Worm (Caenorhabditis elegans) whole organism, midembryonic: ENCODE data around the gene ZK430.5.

Experiments used
- T22C8.4 ChIP-seq: fragments of 200-800 bp; sonication (Bioruptor generic); IDR thresholded peaks from 2 replicates; pipeline ENCODE4 v1.3.6; 2022; ENCODE audit warnings: missing genetic modification characterization, missing compliant biosample characterization
- cog-1 ChIP-seq: sonication (generic microtip); optimal IDR thresholded peaks from 2 replicates; lab custom pipeline; 2016; ENCODE audit warnings: missing genetic modification characterization, missing compliant biosample characterization
- flt-1 ChIP-seq: fragments of 200-800 bp; sonication (Bioruptor generic); IDR thresholded peaks from 2 replicates; pipeline ENCODE4 v1.3.6; 2022; ENCODE audit warnings: missing genetic modification characterization, missing compliant biosample characterization
- klf-2 ChIP-seq: fragments of 200-800 bp; sonication (Bioruptor generic); conservative IDR thresholded peaks from 2 replicates; pipeline ENCODE4 v1.3.6; 2022; ENCODE audit warnings: missing genetic modification reagents, missing genetic modification characterization, missing compliant biosample characterization
- med-1 ChIP-seq: sonication (generic microtip); optimal IDR thresholded peaks from 2 replicates; lab custom pipeline; 2017; ENCODE audit warnings: missing genetic modification characterization, mild to moderate bottlenecking, missing compliant biosample characterization, antibody characterized with exemption, missing genetic modification reagents; ENCODE audit not compliant: insufficient read depth
- ref-1 ChIP-seq: fragments of 200-800 bp; sonication (Bioruptor generic); conservative IDR thresholded peaks from 2 replicates; pipeline ENCODE4 v1.3.6; 2022; ENCODE audit warnings: missing genetic modification reagents, missing genetic modification characterization, missing compliant biosample characterization
- tab-1 ChIP-seq: fragments of 200-800 bp; sonication (Bioruptor generic); IDR thresholded peaks from 2 replicates; pipeline ENCODE4 v1.3.6; 2022; ENCODE audit warnings: missing genetic modification characterization, missing compliant biosample characterization
- ztf-23 ChIP-seq: fragments of 200-800 bp; sonication (Bioruptor generic); IDR thresholded peaks from 2 replicates; pipeline ENCODE4 v1.3.6; 2022; ENCODE audit warnings: missing genetic modification reagents, missing genetic modification characterization, missing compliant biosample characterization
- ztf-29 ChIP-seq: fragments of 200-800 bp; sonication (Bioruptor generic); IDR thresholded peaks from 2 replicates; pipeline ENCODE4 v1.3.6; 2022; ENCODE audit warnings: missing genetic modification reagents, missing genetic modification characterization, missing compliant biosample characterization

Gene ZK430.5

DNA sequence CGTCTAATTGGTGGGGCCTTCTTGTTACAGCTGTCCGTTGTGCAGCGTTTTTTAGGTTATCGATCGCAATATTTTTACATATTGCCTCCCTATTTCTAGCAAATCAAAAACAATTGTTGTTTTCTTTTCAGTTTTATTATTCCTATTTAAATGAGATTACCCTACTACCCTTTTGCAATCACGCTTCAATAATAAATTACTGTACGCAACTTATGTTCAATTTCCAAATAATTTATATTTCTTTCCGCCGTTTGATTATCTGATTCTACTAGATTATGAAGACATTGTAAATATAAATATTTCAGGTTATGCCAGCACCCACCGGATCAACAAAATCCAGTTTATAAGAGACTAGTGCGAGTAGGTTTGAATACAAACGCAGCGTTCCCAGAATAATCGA, at the start of gene ZK430.5:
Gene ZK430.5 (plus strand): TSS at position 301 of the 400 bp plus-strand sequence.
- TF ChIP-seq cog-1 (tag; lab: Kevin White, UChicago) (no peak), flt-1 (GFP tag; lab: Robert Waterston, UW) (no peak)

DNA sequence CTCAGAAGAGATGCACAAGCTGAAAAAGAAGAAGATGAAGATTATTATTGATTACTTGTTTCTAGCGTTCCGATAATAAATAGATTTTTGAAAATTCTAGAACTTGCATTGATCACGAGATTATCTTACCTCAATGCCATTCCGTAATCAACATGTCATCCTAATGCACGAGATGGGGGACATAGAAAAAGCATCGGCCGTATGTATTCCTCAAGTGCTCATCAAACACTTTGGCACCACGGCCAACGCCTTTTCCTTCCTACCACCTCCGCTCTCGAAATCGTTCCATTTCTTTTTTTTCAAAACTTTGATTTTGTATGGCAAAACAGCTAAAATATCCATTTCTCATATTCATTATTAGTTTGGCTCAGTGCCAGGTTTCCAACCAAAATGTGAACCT, 46.7 kb upstream of the ZK430.5 start, which contains the start of gene lat-2:
Gene lat-2 (plus strand): TSS at position 301 of the 400 bp plus-strand sequence.
- no peak for TF ChIP-seq flt-1 (GFP tag; lab: Robert Waterston, UW)
- no peak for TF ChIP-seq med-1 (GFP tag; lab: Kevin White, UChicago)
- no peak for TF ChIP-seq ztf-23 (GFP tag; lab: Robert Waterston, UW)

DNA sequence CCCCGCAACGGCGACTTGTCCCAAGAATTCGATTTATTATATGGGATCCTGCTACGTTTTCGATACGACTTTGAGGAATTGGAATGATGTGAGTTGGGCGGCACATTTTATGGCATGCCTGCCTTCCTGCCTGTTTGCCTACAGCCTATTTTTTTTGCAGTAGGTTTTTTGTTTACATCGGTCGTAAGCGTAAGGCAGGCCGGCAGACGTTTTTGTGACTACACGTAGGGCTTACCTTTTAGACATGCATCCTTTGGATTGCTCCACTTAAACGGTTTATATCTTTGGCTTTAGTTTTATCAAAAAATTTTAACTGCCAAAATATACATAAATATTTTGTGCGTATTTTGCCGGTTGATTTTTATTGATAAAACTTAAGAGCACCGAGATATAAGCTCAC, 46.2 kb upstream of the ZK430.5 start:
- TF ChIP-seq flt-1 (GFP tag; lab: Robert Waterston, UW), result no peak
- TF ChIP-seq ref-1, result no peak
- no peak for TF ChIP-seq ztf-29 (GFP tag; lab: Robert Waterston, UW)
- TF ChIP-seq cog-1 (tag; lab: Kevin White, UChicago), result no peak
- TF ChIP-seq klf-2 (GFP tag; lab: Robert Waterston, UW), result no peak
- TF ChIP-seq med-1 (GFP tag; lab: Kevin White, UChicago), result no peak
- no peak for TF ChIP-seq tab-1
- no peak for TF ChIP-seq ztf-23 (GFP tag; lab: Robert Waterston, UW)
- TF ChIP-seq T22C8.4 (GFP tag; lab: Robert Waterston, UW), result no peak

DNA sequence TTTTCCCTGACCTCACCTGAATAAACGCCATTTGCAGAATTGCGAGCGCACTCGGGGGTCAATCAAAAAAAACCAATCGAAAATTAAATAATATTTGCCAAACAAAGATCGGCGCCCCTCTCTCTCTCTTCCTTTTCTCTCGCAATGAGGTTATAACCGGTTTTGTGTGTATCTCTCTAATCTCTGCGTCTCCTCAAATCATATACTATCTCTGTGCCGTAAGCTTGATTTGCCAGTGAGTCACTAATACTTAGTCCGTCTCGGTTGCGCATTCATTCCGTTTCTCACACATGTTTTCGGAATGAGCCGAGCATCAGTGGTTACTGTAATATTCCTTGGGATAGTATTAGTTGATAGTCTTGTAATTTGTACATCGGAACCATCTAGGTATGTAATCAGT, 43.4 kb upstream of the ZK430.5 start:
- TF ChIP-seq ztf-29 (GFP tag; lab: Robert Waterston, UW), result no peak
- no peak for TF ChIP-seq ref-1
- no peak for TF ChIP-seq ztf-23 (GFP tag; lab: Robert Waterston, UW)
- no peak for TF ChIP-seq T22C8.4 (GFP tag; lab: Robert Waterston, UW)
- TF ChIP-seq tab-1, result no peak
- no peak for TF ChIP-seq klf-2 (GFP tag; lab: Robert Waterston, UW)
- TF ChIP-seq cog-1 (tag; lab: Kevin White, UChicago), result no peak
- TF ChIP-seq flt-1 (GFP tag; lab: Robert Waterston, UW), result no peak
- TF ChIP-seq med-1 (GFP tag; lab: Kevin White, UChicago), result no peak

DNA sequence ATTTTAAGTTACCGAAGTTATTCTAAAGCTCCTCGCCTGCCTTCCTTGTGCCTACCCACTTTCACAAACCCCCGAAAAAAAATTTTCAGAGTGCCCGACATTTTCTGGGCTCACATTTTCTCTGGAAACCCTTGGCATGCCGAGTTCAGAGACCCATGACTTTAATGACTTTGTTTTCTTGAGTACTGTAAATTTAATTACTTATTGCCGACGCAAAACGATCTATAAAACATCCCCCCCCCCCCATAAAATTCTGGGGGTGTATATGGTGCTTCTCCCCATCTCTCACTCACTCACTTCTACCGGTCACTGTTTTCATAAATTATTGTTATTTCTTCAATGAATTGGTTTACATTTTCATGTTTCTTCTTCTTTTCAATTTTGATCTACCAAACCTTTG, 37.5 kb upstream of the ZK430.5 start, which contains the start of gene try-9:
Gene try-9 (plus strand): TSS at position 301 of the 400 bp plus-strand sequence.
- no peak for TF ChIP-seq tab-1

DNA sequence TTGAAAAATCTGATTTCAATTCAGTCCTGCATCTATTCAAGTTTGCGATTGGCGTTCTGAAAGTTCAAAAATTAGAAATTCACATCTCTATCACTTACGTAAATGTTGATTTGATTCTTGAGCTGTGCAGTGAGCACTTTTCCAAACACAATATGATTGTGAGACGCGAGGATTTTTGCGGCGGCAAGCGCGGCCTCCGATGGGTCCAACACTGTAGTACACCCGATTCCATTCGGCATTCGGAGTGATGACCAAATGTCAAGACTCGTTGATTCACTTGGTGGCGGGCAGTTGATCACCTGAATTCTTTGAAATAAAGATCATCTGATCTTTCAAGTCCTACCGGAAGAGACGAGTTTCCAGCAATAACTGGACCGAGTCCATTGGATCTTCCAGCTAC, 35.7 kb upstream of the ZK430.5 start:
- TF ChIP-seq klf-2 (GFP tag; lab: Robert Waterston, UW) (no peak), tab-1 (no peak), T22C8.4 (GFP tag; lab: Robert Waterston, UW) (no peak), ztf-29 (GFP tag; lab: Robert Waterston, UW) (no peak), flt-1 (GFP tag; lab: Robert Waterston, UW) (no peak), ref-1 (no peak), ztf-23 (GFP tag; lab: Robert Waterston, UW) (no peak), med-1 (GFP tag; lab: Kevin White, UChicago) (no peak), cog-1 (tag; lab: Kevin White, UChicago) (no peak)

DNA sequence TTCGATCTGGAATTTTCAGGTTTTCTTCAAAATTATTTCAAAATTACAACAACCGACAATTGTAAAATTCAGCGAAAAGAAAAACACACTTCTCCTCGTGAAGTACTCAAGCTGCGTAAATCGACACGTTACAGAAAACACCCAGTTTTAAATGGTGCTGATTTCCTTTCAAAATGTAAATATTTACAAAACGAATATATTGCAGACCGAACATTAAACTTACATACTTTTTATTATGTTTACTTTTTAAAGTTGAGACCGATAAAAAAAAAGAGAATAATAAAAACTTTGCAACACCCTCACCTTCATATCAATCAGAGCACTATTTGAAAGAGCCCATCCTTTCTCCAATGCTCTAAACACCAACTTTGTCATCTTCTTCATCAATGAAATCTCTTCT, 34.6 kb upstream of the ZK430.5 start:
- TF ChIP-seq T22C8.4 (GFP tag; lab: Robert Waterston, UW), result no peak
- no peak for TF ChIP-seq klf-2 (GFP tag; lab: Robert Waterston, UW)
- no peak for TF ChIP-seq ztf-29 (GFP tag; lab: Robert Waterston, UW)
- TF ChIP-seq flt-1 (GFP tag; lab: Robert Waterston, UW), result no peak
- no peak for TF ChIP-seq ref-1
- TF ChIP-seq ztf-23 (GFP tag; lab: Robert Waterston, UW), result no peak
- TF ChIP-seq cog-1 (tag; lab: Kevin White, UChicago), result no peak
- TF ChIP-seq tab-1, result no peak

DNA sequence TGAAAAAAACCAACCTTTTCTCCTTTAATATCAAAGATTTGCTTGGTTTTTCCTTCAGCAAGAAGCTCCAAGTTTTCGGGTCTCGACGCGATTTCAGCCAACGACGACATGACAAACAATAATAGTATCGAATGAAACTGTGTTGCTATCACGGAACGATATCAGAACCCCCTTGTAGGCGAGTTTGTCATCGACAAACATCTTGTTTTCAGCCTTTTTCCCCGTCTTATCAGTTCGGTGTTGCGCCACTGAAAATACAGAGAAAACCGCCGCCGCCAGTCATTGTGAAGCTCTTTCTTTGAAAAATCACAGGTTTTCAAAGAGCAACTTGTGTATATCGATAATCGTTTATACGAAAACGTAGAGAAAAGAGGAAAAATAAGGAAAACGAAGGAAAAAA, 33.1 kb upstream of the ZK430.5 start, which contains the start of gene paic-1:
Gene paic-1 (minus strand): TSS at position 120 of the 400 bp plus-strand sequence.
- TF ChIP-seq ref-1 (no peak), med-1 (GFP tag; lab: Kevin White, UChicago) (no peak), klf-2 (GFP tag; lab: Robert Waterston, UW) (no peak), cog-1 (tag; lab: Kevin White, UChicago) (no peak), ztf-29 (GFP tag; lab: Robert Waterston, UW) (no peak), T22C8.4 (GFP tag; lab: Robert Waterston, UW) (no peak), ztf-23 (GFP tag; lab: Robert Waterston, UW) (no peak), flt-1 (GFP tag; lab: Robert Waterston, UW) (no peak), tab-1 (no peak)

DNA sequence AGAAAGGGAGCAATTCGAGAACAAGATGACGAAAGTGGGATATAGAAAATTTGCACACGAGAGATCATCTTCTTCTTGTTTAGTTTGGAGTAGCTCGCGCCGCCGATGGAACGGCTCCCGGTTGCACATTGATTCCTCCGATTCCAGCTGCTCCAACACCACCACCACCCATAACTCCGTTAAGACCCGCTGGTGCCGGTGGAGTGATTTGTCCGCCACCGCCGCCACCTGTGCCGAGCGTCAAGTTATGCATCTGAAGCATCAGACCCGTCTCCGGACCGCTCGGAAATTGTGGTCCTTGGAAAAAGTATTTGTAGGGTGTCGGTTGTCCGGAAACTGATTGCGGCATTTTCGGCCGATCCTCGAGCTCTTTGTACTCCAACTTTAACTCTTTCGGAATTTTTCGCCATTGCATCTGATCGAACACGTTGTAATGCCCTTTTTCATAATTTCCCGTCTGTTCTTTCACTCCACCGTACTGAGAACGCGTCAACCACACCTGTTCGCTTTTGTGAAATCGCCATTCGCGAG, 32.5 kb upstream of the ZK430.5 start:
- TF ChIP-seq med-1 (GFP tag; lab: Kevin White, UChicago) (no peak), cog-1 (tag; lab: Kevin White, UChicago) (no peak), ztf-23 (GFP tag; lab: Robert Waterston, UW) (no peak), T22C8.4 (GFP tag; lab: Robert Waterston, UW) (no peak), klf-2 (GFP tag; lab: Robert Waterston, UW) (no peak), ref-1 (no peak), tab-1 (no peak), ztf-29 (GFP tag; lab: Robert Waterston, UW) (no peak), flt-1 (GFP tag; lab: Robert Waterston, UW) (no peak)

DNA sequence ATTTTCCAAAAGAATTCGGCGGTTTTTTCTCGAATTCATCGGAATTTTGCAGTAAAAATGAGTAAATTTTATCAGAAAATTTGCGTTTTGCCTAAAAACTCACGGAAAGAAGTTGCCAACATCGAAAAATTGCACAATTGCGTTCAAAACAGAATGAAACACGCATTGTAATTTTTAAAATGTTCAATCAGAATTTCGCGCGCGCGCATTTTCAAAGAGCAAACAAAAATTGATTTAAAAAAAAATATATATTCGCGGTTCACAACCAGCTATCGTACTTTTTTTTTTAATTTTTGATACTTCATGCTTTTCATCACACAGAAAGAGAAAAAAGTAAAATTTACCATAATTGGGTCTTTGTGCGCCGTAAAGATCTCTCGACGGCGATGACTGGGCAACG, 30.6 kb upstream of the ZK430.5 start:
- TF ChIP-seq cog-1 (tag; lab: Kevin White, UChicago), result no peak
- TF ChIP-seq med-1 (GFP tag; lab: Kevin White, UChicago), result no peak
